Fruit fly (Drosophila melanogaster): Measurements from ENCODE around the gene CG12104.

Gene CG12104

dm6 chr3L:1578391-1578948, 24.0 kb downstream of the CG12104 start:
- no peak for TF ChIP-seq sug (tag; optimal IDR thresholded peaks at IDR 0.05)
- TF ChIP-seq D19A (tag; optimal IDR thresholded peaks at IDR 0.05) = peak; percentile 30
- peak; percentile 59 for TF ChIP-seq gem (tag; optimal IDR thresholded peaks at IDR 0.05)
- no peak for TF ChIP-seq CG18619 (GFP tag; optimal IDR thresholded peaks at IDR 0.05)
- TF ChIP-seq Mad (GFP tag; optimal IDR thresholded peaks at IDR 0.05) = no peak
- no peak for TF ChIP-seq tx (GFP tag; optimal IDR thresholded peaks at IDR 0.05)
- TF ChIP-seq CG12236 (GFP tag; optimal IDR thresholded peaks at IDR 0.05) = no peak
- no peak for TF ChIP-seq pita (GFP tag; optimal IDR thresholded peaks at IDR 0.05)
- TF ChIP-seq Sin3A (optimal IDR thresholded peaks at IDR 0.05) = no peak
- TF ChIP-seq crp (GFP tag; optimal IDR thresholded peaks at IDR 0.05) = peak in 1 of 2 experiments; percentile 30
- TF ChIP-seq Max (GFP tag; optimal IDR thresholded peaks at IDR 0.05) = no peak
- TF ChIP-seq ssp (GFP tag; IDR thresholded peaks at IDR 0.05) = no peak; the same call in 1 of the 2 replicates
- TF ChIP-seq Ets97D (GFP tag; optimal IDR thresholded peaks at IDR 0.05) = no peak
- TF ChIP-seq bbx (GFP tag; IDR thresholded peaks at IDR 0.05; ENCODE audit: partially characterized antibody) = no peak
- no peak for TF ChIP-seq CG8359 (GFP tag; optimal IDR thresholded peaks at IDR 0.05; ENCODE audit: borderline replicate concordance)
- no peak for TF ChIP-seq unc-4 (GFP tag; IDR thresholded peaks at IDR 0.05; ENCODE audit: partially characterized antibody)
- no peak for TF ChIP-seq CG1647 (GFP tag; optimal IDR thresholded peaks at IDR 0.05)
- no peak for TF ChIP-seq schlank (tag; optimal IDR thresholded peaks at IDR 0.05)
- TF ChIP-seq CG17829 (tag; optimal IDR thresholded peaks at IDR 0.05) = no peak
- TF ChIP-seq slp2 (GFP tag; optimal IDR thresholded peaks at IDR 0.05) = no peak
- no peak for TF ChIP-seq sens-2 (GFP tag; IDR thresholded peaks at IDR 0.05)
- no peak for TF ChIP-seq CG30431 (GFP tag; optimal IDR thresholded peaks at IDR 0.05)
- peak in 1 of 2 experiments; percentile 43 for TF ChIP-seq Hr51 (GFP tag; optimal IDR thresholded peaks at IDR 0.05)
- TF ChIP-seq Hr78 (GFP tag; optimal IDR thresholded peaks at IDR 0.05) = no peak
- TF ChIP-seq CG4730 (GFP tag; IDR thresholded peaks at IDR 0.05) = no peak
- no peak for TF ChIP-seq CG3838 (GFP tag; optimal IDR thresholded peaks at IDR 0.05)
- no peak for TF ChIP-seq CG14965 (GFP tag; optimal IDR thresholded peaks at IDR 0.05; ENCODE audit: borderline replicate concordance)
- TF ChIP-seq CG6175 (GFP tag; IDR thresholded peaks at IDR 0.05) = no peak
- no peak for TF ChIP-seq ham (GFP tag; IDR thresholded peaks at IDR 0.05)
- TF ChIP-seq Side (GFP tag; optimal IDR thresholded peaks at IDR 0.05) = peak; percentile 13
- TF ChIP-seq Opbp (GFP tag; IDR thresholded peaks at IDR 0.05; ENCODE audit: partially characterized antibody) = no peak
- TF ChIP-seq CG10565 (GFP tag; optimal IDR thresholded peaks at IDR 0.05) = no peak
- TF ChIP-seq CG8924 (tag; optimal IDR thresholded peaks at IDR 0.05) = peak; percentile 7
- no peak for TF ChIP-seq CG3407 (GFP tag; optimal IDR thresholded peaks at IDR 0.05)
- no peak for TF ChIP-seq Tbp (GFP tag; optimal IDR thresholded peaks at IDR 0.05)
- no peak for TF ChIP-seq CG11398 (GFP tag; optimal IDR thresholded peaks at IDR 0.05)
- no peak for TF ChIP-seq sima (GFP tag; optimal IDR thresholded peaks at IDR 0.05)
- TF ChIP-seq MESR4 (GFP tag; optimal IDR thresholded peaks at IDR 0.05) = no peak
- no peak for TF ChIP-seq stwl (tag; optimal IDR thresholded peaks at IDR 0.05)
- no peak for TF ChIP-seq Mes4 (GFP tag; optimal IDR thresholded peaks at IDR 0.05)
- TF ChIP-seq CG3726 (GFP tag; IDR thresholded peaks at IDR 0.05) = no peak
- TF ChIP-seq eve (GFP tag; optimal IDR thresholded peaks at IDR 0.05) = peak in 1 of 2 experiments; percentile 61
- peak; percentile 50 for TF ChIP-seq odd (GFP tag; optimal IDR thresholded peaks at IDR 0.05)
- TF ChIP-seq CG13287 (GFP tag; IDR thresholded peaks at IDR 0.05; ENCODE audit: partially characterized antibody) = no peak; the same call in 1 of the 2 replicates
- no peak for TF ChIP-seq CG6791 (GFP tag; IDR thresholded peaks at IDR 0.05; ENCODE audit: partially characterized antibody)
- no peak for TF ChIP-seq CG31388 (GFP tag; optimal IDR thresholded peaks at IDR 0.05)
- TF ChIP-seq CG12942 (GFP tag; optimal IDR thresholded peaks at IDR 0.05) = no peak
- no peak for TF ChIP-seq mirr (GFP tag; optimal IDR thresholded peaks at IDR 0.05)
- no peak for TF ChIP-seq croc (GFP tag; conservative IDR thresholded peaks at IDR 0.05)
- TF ChIP-seq CG7786 (GFP tag; optimal IDR thresholded peaks at IDR 0.05) = no peak
